Fruit fly (Drosophila melanogaster) whole organism, embryonic: ENCODE data around the gene Mdh1.
A peak's percentile ranks its signal among the peaks of the same experiment; 100 is the strongest.

Experiments used
- B-H1 ChIP-seq: fragments of 200-800 bp; sonication (Bioruptor generic); IDR thresholded peaks from 3 replicates; pipeline ENCODE4 v1.3.6; 2022; ENCODE audit warnings: missing biosample characterization, missing genetic modification characterization
- CG10209 ChIP-seq: fragments of 200-800 bp; sonication (Bioruptor generic); optimal IDR thresholded peaks from 3 replicates; lab custom pipeline; 2017; ENCODE audit warnings: missing biosample characterization, mild to moderate bottlenecking, missing genetic modification characterization, missing genetic modification reagents
- CG10462 ChIP-seq: fragments of 200-800 bp; sonication (Bioruptor generic); optimal IDR thresholded peaks from 2 replicates; lab custom pipeline; 2016; ENCODE audit warnings: missing biosample characterization, missing genetic modification characterization
- CG11247 ChIP-seq: fragments of 200-800 bp; sonication (Bioruptor generic); IDR thresholded peaks from 2 replicates; pipeline ENCODE4 v1.3.6; 2022; ENCODE audit warnings: missing biosample characterization, missing genetic modification characterization
- CG12391 ChIP-seq: fragments of 200-800 bp; sonication (Bioruptor generic); optimal IDR thresholded peaks from 3 replicates; lab custom pipeline; 2018; ENCODE audit warnings: missing biosample characterization, mild to moderate bottlenecking, missing genetic modification characterization, moderate library complexity
- CG13287 ChIP-seq: fragments of 200-800 bp; sonication (Bioruptor generic); IDR thresholded peaks from 2 replicates; pipeline ENCODE4 v1.3.6; 2022; ENCODE audit warnings: missing biosample characterization, missing genetic modification characterization; ENCODE audit not compliant: partially characterized antibody
- CG13296 ChIP-seq: fragments of 200-800 bp; sonication (Bioruptor generic); optimal IDR thresholded peaks from 3 replicates; lab custom pipeline; 2018; ENCODE audit warnings: missing biosample characterization, mild to moderate bottlenecking, missing genetic modification characterization
- CG14667 ChIP-seq: fragments of 200-800 bp; sonication (Bioruptor generic); IDR thresholded peaks from 2 replicates; pipeline ENCODE4 v1.3.6; 2022; ENCODE audit warnings: missing biosample characterization, missing genetic modification characterization
- CG14860 ChIP-seq: fragments of 200-800 bp; sonication (Bioruptor generic); IDR thresholded peaks from 3 replicates; pipeline ENCODE4 v1.3.6; 2022; ENCODE audit warnings: missing biosample characterization, missing genetic modification characterization; ENCODE audit not compliant: partially characterized antibody
- CG17612 ChIP-seq: fragments of 200-800 bp; sonication (Bioruptor generic); IDR thresholded peaks from 2 replicates; pipeline ENCODE4 v1.3.6; 2022; ENCODE audit warnings: missing biosample characterization, missing genetic modification characterization
- CG2889 ChIP-seq: fragments of 200-800 bp; sonication (Bioruptor generic); IDR thresholded peaks from 3 replicates; pipeline ENCODE4 v1.3.6; 2022; ENCODE audit warnings: missing biosample characterization, missing genetic modification characterization
- CG30020 ChIP-seq: fragments of 200-800 bp; optimal IDR thresholded peaks from 2 replicates; lab custom pipeline; 2019; ENCODE audit warnings: missing biosample characterization, mild to moderate bottlenecking, missing genetic modification characterization, moderate library complexity
- CG32532 ChIP-seq: fragments of 200-800 bp; sonication (Bioruptor generic); IDR thresholded peaks from 2 replicates; pipeline ENCODE4 v1.3.6; 2022; ENCODE audit warnings: missing biosample characterization, missing genetic modification characterization
- CG34376 ChIP-seq: fragments of 200-800 bp; sonication (Bioruptor generic); optimal IDR thresholded peaks from 2 replicates; lab custom pipeline; 2018; ENCODE audit warnings: missing biosample characterization, mild to moderate bottlenecking, missing genetic modification characterization
- CG3838 ChIP-seq: fragments of 200-800 bp; sonication (Bioruptor generic); optimal IDR thresholded peaks from 3 replicates; lab custom pipeline; 2016; ENCODE audit warnings: missing biosample characterization, missing genetic modification characterization
- CG4328 ChIP-seq: fragments of 200-800 bp; sonication (Bioruptor generic); optimal IDR thresholded peaks from 3 replicates; lab custom pipeline; 2017; ENCODE audit warnings: missing biosample characterization, missing genetic modification reagents, missing genetic modification characterization
- CG4730 ChIP-seq: fragments of 200-800 bp; sonication (Bioruptor generic); IDR thresholded peaks from 2 replicates; pipeline ENCODE4 v1.3.6; 2022; ENCODE audit warnings: missing biosample characterization, missing genetic modification characterization
- CG6272 ChIP-seq: fragments of 200-800 bp; sonication (Bioruptor generic); IDR thresholded peaks from 2 replicates; pipeline ENCODE4 v1.3.6; 2022; ENCODE audit warnings: missing biosample characterization, missing genetic modification characterization
- CG7357 ChIP-seq: fragments of 200-800 bp; sonication (Bioruptor generic); IDR thresholded peaks from 3 replicates; pipeline ENCODE4 v1.3.6; 2022; ENCODE audit warnings: missing biosample characterization, missing genetic modification characterization
- CG8089 ChIP-seq: fragments of 200-800 bp; sonication (Bioruptor generic); optimal IDR thresholded peaks from 3 replicates; lab custom pipeline; 2016; ENCODE audit warnings: missing biosample characterization, missing genetic modification characterization
- CG8944 ChIP-seq: fragments of 200-800 bp; sonication (Bioruptor generic); optimal IDR thresholded peaks from 3 replicates; lab custom pipeline; 2016; ENCODE audit warnings: missing biosample characterization, missing genetic modification characterization
- CG9876 ChIP-seq: fragments of 200-800 bp; sonication (Bioruptor generic); optimal IDR thresholded peaks from 2 replicates; lab custom pipeline; 2016; ENCODE audit warnings: missing biosample characterization, missing genetic modification characterization
- CG9932 ChIP-seq: fragments of 200-800 bp; sonication (Bioruptor generic); IDR thresholded peaks from 2 replicates; pipeline ENCODE4 v1.3.6; 2022; ENCODE audit warnings: missing biosample characterization, missing genetic modification characterization
- CoRest ChIP-seq: fragments of 200-800 bp; sonication (Bioruptor generic); optimal IDR thresholded peaks from 3 replicates; lab custom pipeline; 2018; ENCODE audit warnings: missing biosample characterization, mild to moderate bottlenecking, missing genetic modification characterization, moderate library complexity
- Dfd ChIP-seq, 2 experiments: fragments of >200 bp; optimal IDR thresholded peaks; 2 replicates each; lab custom pipeline; 2017; ENCODE audit warnings: missing biosample characterization in 2 of 2, missing genetic modification characterization in 2 of 2
- Drgx ChIP-seq: fragments of 200-800 bp; sonication (Bioruptor generic); IDR thresholded peaks from 2 replicates; pipeline ENCODE4 v1.3.6; 2022; ENCODE audit warnings: missing biosample characterization, missing genetic modification characterization
- ERR ChIP-seq: fragments of 200-800 bp; sonication (Bioruptor generic); optimal IDR thresholded peaks from 2 replicates; lab custom pipeline; 2016; ENCODE audit warnings: missing biosample characterization, missing genetic modification characterization
- Fer1 ChIP-seq: fragments of 200-800 bp; sonication (Bioruptor generic); optimal IDR thresholded peaks from 2 replicates; lab custom pipeline; 2017; ENCODE audit warnings: missing biosample characterization, mild to moderate bottlenecking, missing genetic modification characterization
- Fer3 ChIP-seq: fragments of 200-800 bp; sonication (Bioruptor generic); optimal IDR thresholded peaks from 2 replicates; lab custom pipeline; 2018; ENCODE audit warnings: missing biosample characterization, mild to moderate bottlenecking, missing genetic modification characterization, moderate library complexity
- Hmr ChIP-seq: fragments of 200-800 bp; sonication (Bioruptor generic); optimal IDR thresholded peaks from 3 replicates; lab custom pipeline; 2017; ENCODE audit warnings: mild to moderate bottlenecking, missing biosample characterization, missing genetic modification reagents, missing genetic modification characterization
- Hsf ChIP-seq: fragments of 200-800 bp; sonication (Bioruptor generic); optimal IDR thresholded peaks from 3 replicates; lab custom pipeline; 2016; ENCODE audit warnings: missing biosample characterization, missing genetic modification characterization
- Jarid2 ChIP-seq: fragments of 200-800 bp; sonication (Bioruptor generic); optimal IDR thresholded peaks from 3 replicates; lab custom pipeline; 2017; ENCODE audit warnings: mild to moderate bottlenecking, missing biosample characterization, missing genetic modification reagents, missing genetic modification characterization
- Lpt ChIP-seq: fragments of >200 bp; optimal IDR thresholded peaks from 2 replicates; lab custom pipeline; 2018; ENCODE audit warnings: missing biosample characterization, missing genetic modification characterization
- Meics ChIP-seq: fragments of 200-800 bp; sonication (Bioruptor generic); optimal IDR thresholded peaks from 2 replicates; lab custom pipeline; 2017; ENCODE audit warnings: missing biosample characterization, mild to moderate bottlenecking, missing genetic modification characterization
- Ptx1 ChIP-seq: fragments of 200-800 bp; sonication (Bioruptor generic); IDR thresholded peaks from 2 replicates; pipeline ENCODE4 v1.3.6; 2022; ENCODE audit warnings: missing biosample characterization, missing genetic modification characterization
- Sin3A ChIP-seq: fragments of >200 bp; optimal IDR thresholded peaks from 2 replicates; lab custom pipeline; 2018
- Trl ChIP-seq, 3 experiments: fragments of >200 bp in 2 of 3; fragments of 200-800 bp in 1 of 3; sonication (Bioruptor generic) in 1 of 3; optimal IDR thresholded peaks; 2 replicates in 1 of 3; 3 replicates in 2 of 3; lab custom pipeline; 2016 to 2017; ENCODE audit warnings: missing biosample characterization in 1 of 3, missing genetic modification characterization in 1 of 3
- ato ChIP-seq: fragments of 200-800 bp; sonication (Bioruptor generic); IDR thresholded peaks from 2 replicates; pipeline ENCODE4 v1.3.6; 2022; ENCODE audit warnings: missing biosample characterization, missing genetic modification characterization; ENCODE audit not compliant: partially characterized antibody
- bigmax ChIP-seq: fragments of 200-800 bp; sonication (Bioruptor generic); optimal IDR thresholded peaks from 2 replicates; lab custom pipeline; 2018; ENCODE audit warnings: missing biosample characterization, mild to moderate bottlenecking, missing genetic modification characterization
- fd96Cb ChIP-seq: fragments of 200-800 bp; sonication (Bioruptor generic); optimal IDR thresholded peaks from 2 replicates; lab custom pipeline; 2018; ENCODE audit warnings: missing biosample characterization, mild to moderate bottlenecking, missing genetic modification characterization, moderate library complexity
- gcm2 ChIP-seq: fragments of 200-800 bp; sonication (Bioruptor generic); optimal IDR thresholded peaks from 2 replicates; lab custom pipeline; 2016; ENCODE audit warnings: missing biosample characterization, missing genetic modification characterization
- hth ChIP-seq: fragments of >200 bp; optimal IDR thresholded peaks from 2 replicates; lab custom pipeline; 2017; ENCODE audit warnings: inconsistent platforms
- kni ChIP-seq: fragments of 200-800 bp; sonication (Bioruptor generic); optimal IDR thresholded peaks from 3 replicates; lab custom pipeline; 2017; ENCODE audit warnings: mild to moderate bottlenecking, missing biosample characterization, missing genetic modification reagents, missing genetic modification characterization
- nerfin-1 ChIP-seq: fragments of 200-800 bp; sonication (Bioruptor generic); optimal IDR thresholded peaks from 3 replicates; lab custom pipeline; 2019; ENCODE audit warnings: missing biosample characterization, mild to moderate bottlenecking, missing genetic modification characterization, moderate library complexity
- nmo ChIP-seq: fragments of 200-800 bp; sonication (Bioruptor generic); optimal IDR thresholded peaks from 2 replicates; lab custom pipeline; 2018; ENCODE audit warnings: missing biosample characterization, mild to moderate bottlenecking, missing genetic modification characterization, moderate library complexity
- sens ChIP-seq: fragments of 200-800 bp; sonication (Bioruptor generic); peaks from one replicate; lab custom pipeline; 2016; ENCODE audit warnings: missing biosample characterization, missing genetic modification characterization
- ssp ChIP-seq: fragments of 200-800 bp; sonication (Bioruptor generic); IDR thresholded peaks from 2 replicates; pipeline ENCODE4 v1.3.6; 2022; ENCODE audit warnings: missing biosample characterization, missing genetic modification characterization
- wek ChIP-seq: fragments of 200-800 bp; sonication (Bioruptor generic); optimal IDR thresholded peaks from 3 replicates; lab custom pipeline; 2018; ENCODE audit warnings: missing biosample characterization, mild to moderate bottlenecking, missing genetic modification characterization, moderate library complexity
- zen ChIP-seq: fragments of 200-800 bp; sonication (Bioruptor generic); optimal IDR thresholded peaks from 3 replicates; lab custom pipeline; 2018; ENCODE audit warnings: missing biosample characterization, mild to moderate bottlenecking, missing genetic modification characterization, moderate library complexity

Gene Mdh1

DNA sequence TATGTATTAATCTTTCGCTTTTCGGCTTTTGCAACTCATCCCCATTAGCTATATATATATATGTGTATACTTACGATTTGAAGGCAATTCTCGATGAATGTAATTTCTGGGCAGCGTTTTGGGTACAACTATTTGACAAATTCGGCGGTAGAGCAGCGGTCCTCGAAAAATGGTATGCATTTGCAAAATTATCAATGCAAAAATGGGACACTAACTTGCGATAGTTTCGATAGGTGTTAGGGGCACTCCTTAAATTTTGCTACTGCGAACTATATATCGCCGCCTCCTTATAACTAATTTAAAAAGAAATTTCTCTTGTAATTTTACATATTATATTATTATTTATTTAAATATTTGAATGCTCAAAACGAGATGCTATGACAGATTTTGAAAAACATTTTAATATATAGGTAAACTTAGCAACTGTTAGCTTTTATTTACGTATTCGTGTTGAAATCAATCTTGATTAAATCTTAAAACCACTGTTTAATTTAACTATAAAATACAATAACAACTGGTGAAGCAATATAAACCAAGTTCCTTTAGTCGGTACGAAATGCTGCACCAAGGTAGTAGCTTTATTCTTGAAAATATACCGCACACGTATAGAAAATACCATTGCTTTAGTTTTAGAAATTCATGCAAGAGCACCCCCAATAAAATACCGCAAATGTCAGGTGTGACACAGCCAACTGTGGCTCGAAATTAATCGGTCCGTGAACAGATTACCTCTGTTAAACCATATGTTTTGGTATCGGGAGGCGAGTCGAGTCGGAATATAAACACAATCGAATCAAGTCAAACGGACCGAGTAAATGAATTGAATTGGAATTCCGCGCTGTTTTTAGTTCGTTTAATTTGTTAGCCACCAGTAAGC is 17.4 kb upstream of the Mdh1 start, which contains the start of the genes CG5355 and Klp31E (continued):
- peak; percentile 42; the same call in 1 of the 2 replicates for TF ChIP-seq ato (GFP tag; lab: Robert Waterston, UW)
- TF ChIP-seq fd96Cb (tag; lab: Kevin White, UChicago), result peak; percentile 64
- no peak for TF ChIP-seq bigmax (GFP tag; lab: Kevin White, UChicago)
- peak; percentile 49; the same call in 1 of the 3 replicates for TF ChIP-seq CG7357 (GFP tag; lab: Robert Waterston, UW)
- TF ChIP-seq Trl (optimal IDR thresholded peaks at IDR 0.05; lab: Kevin White, UChicago), result no peak
- TF ChIP-seq Trl (GFP tag; optimal IDR thresholded peaks at IDR 0.05; lab: Kevin White, UChicago), result no peak
- no peak for TF ChIP-seq CG9876 (GFP tag; lab: Kevin White, UChicago)
- TF ChIP-seq CG8089 (GFP tag; lab: Kevin White, UChicago), result no peak
- peak; percentile 80 for TF ChIP-seq Meics (GFP tag; lab: Kevin White, UChicago)
- TF ChIP-seq CG8944, result peak; percentile 41
- TF ChIP-seq CG13287 (GFP tag; lab: Robert Waterston, UW), result peak; percentile 75
- no peak for TF ChIP-seq Jarid2 (GFP tag; lab: Kevin White, UChicago)
- peak; percentile 89 for TF ChIP-seq wek (GFP tag; lab: Kevin White, UChicago)
- peak; percentile 93 for TF ChIP-seq sens
- TF ChIP-seq Fer1 (GFP tag; lab: Kevin White, UChicago), result peak; percentile 34
- TF ChIP-seq CoRest, result peak; percentile 89
- TF ChIP-seq CG6272 (GFP tag; lab: Robert Waterston, UW), result no peak; the same call in none of the 2 replicates
- peak; percentile 65 for TF ChIP-seq Hsf
- TF ChIP-seq CG14860 (GFP tag; lab: Robert Waterston, UW), result peak; percentile 47; the same call in 1 of the 3 replicates
- TF ChIP-seq CG17612 (GFP tag; lab: Robert Waterston, UW), result no peak
- TF ChIP-seq kni (GFP tag; lab: Kevin White, UChicago), result no peak
- TF ChIP-seq Ptx1 (GFP tag; lab: Robert Waterston, UW), result peak; percentile 71
- TF ChIP-seq Sin3A, result no peak
- TF ChIP-seq zen (tag; lab: Kevin White, UChicago), result peak; percentile 71
- TF ChIP-seq CG2889 (GFP tag; lab: Robert Waterston, UW), result no peak
- TF ChIP-seq Fer3 (tag; lab: Kevin White, UChicago), result peak; percentile 49
- TF ChIP-seq ERR (GFP tag; lab: Kevin White, UChicago), result no peak
- TF ChIP-seq CG4328 (GFP tag; lab: Kevin White, UChicago), result peak; percentile 69
- TF ChIP-seq Dfd (GFP tag; optimal IDR thresholded peaks at IDR 0.05; lab: Kevin White, UChicago), result no peak
- TF ChIP-seq gcm2 (GFP tag; lab: Kevin White, UChicago), result peak; percentile 35
- peak; percentile 87 for TF ChIP-seq nmo
- peak; percentile 74 for TF ChIP-seq ssp (GFP tag; lab: Robert Waterston, UW)
- peak; percentile 71 for TF ChIP-seq CG10209 (GFP tag; lab: Kevin White, UChicago)
- no peak for TF ChIP-seq hth (lab: Kevin White, UChicago)
- TF ChIP-seq CG9932 (GFP tag; lab: Robert Waterston, UW), result peak; percentile 60
- peak; percentile 43; the same call in 1 of the 2 replicates for TF ChIP-seq CG14667
- no peak for TF ChIP-seq CG3838 (GFP tag; lab: Kevin White, UChicago)
- peak; percentile 65 for TF ChIP-seq CG32532
- peak; percentile 44; the same call in 1 of the 2 replicates for TF ChIP-seq CG11247
- TF ChIP-seq Hmr (GFP tag; lab: Kevin White, UChicago), result no peak
- TF ChIP-seq CG12391 (tag; lab: Kevin White, UChicago), result peak; percentile 84
- TF ChIP-seq CG30020, result peak; percentile 95
- TF ChIP-seq CG10462 (GFP tag; lab: Kevin White, UChicago), result peak; percentile 24
- no peak for TF ChIP-seq CG34376
- TF ChIP-seq Lpt, result no peak
- TF ChIP-seq CG13296 (GFP tag; lab: Kevin White, UChicago), result peak; percentile 61
- no peak for TF ChIP-seq CG4730
- 0 out of 3 replicates have a peak, but pooled peaks have one; percentile 45 for TF ChIP-seq B-H1 (GFP tag; lab: Robert Waterston, UW)
- TF ChIP-seq Drgx (GFP tag; lab: Robert Waterston, UW), result peak; percentile 37
- peak; percentile 31 for TF ChIP-seq nerfin-1 (tag; lab: Kevin White, UChicago)
